Fruit fly (Drosophila melanogaster): ENCODE results near the gene ERp44.

ERp44 gene

DNA sequence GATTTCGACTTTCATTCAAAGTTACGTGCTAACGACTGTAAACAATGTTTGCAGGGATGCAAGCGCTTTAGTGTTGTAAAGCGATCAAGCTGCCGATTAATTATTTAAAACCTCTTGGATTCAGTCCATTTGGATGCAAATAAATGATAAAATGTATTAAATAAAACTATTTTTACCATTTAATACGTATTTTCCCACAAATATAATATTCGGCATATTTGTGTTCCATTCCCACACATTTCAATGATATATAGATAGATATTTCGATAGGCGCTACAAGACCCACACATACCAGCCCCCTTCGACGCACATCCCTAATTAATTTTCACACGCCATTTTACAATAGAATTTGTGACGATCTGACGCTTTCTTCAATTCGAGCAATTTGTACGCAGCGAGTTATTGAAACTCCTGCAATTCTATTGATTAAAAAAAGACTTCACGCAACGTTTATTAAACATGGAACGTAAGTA, 9.0 kb downstream of the ERp44 start, which contains the start of the genes CG32576 and caz (continued):
- TF ChIP-seq CG1832 (GFP tag; optimal IDR thresholded peaks at IDR 0.05) (no peak), exex (tag; optimal IDR thresholded peaks at IDR 0.05) (peak; percentile 61), CrebB (tag; optimal IDR thresholded peaks at IDR 0.05) (no peak), CG32767 (GFP tag; IDR thresholded peaks at IDR 0.05) (0 out of 2 replicates have a peak, but pooled peaks have one; percentile 20), vnd (GFP tag; IDR thresholded peaks at IDR 0.05; ENCODE audit: partially characterized antibody) (peak; percentile 56; the same call in 2 of the 3 replicates), CG18619 (GFP tag; optimal IDR thresholded peaks at IDR 0.05) (no peak), CG6175 (GFP tag; IDR thresholded peaks at IDR 0.05) (no peak), CG8290 (GFP tag; optimal IDR thresholded peaks at IDR 0.05) (no peak), CG8290 (tag; optimal IDR thresholded peaks at IDR 0.05) (peak in 1 of 2 experiments; percentile 33), org-1 (GFP tag; optimal IDR thresholded peaks at IDR 0.05) (no peak), Pdp1 (GFP tag; optimal IDR thresholded peaks at IDR 0.05) (peak in 1 of 2 experiments; percentile 12), caup (GFP tag; optimal IDR thresholded peaks at IDR 0.05; ENCODE audit: severe bottlenecking) (peak; percentile 37), CG3995 (GFP tag; optimal IDR thresholded peaks at IDR 0.05) (peak; percentile 28), sqz (GFP tag; optimal IDR thresholded peaks at IDR 0.05) (no peak), Ets65A (GFP tag) (peak; percentile 58), Antp (GFP tag; optimal IDR thresholded peaks at IDR 0.05) (peak; percentile 24), CG17385 (GFP tag; optimal IDR thresholded peaks at IDR 0.05) (peak; percentile 22), Dp (GFP tag; optimal IDR thresholded peaks at IDR 0.05) (peak; percentile 50), Xbp1 (GFP tag; optimal IDR thresholded peaks at IDR 0.05) (peak; percentile 60), dmrt11E (tag; optimal IDR thresholded peaks at IDR 0.05) (peak; percentile 14), CG7372 (GFP tag; IDR thresholded peaks at IDR 0.05) (no peak), CG4424 (GFP tag; optimal IDR thresholded peaks at IDR 0.05) (peak; percentile 28), CG10147 (GFP tag; optimal IDR thresholded peaks at IDR 0.05) (peak; percentile 22), CG18262 (tag; optimal IDR thresholded peaks at IDR 0.05) (peak; percentile 26), CG14860 (GFP tag; IDR thresholded peaks at IDR 0.05; ENCODE audit: partially characterized antibody) (no peak; the same call in 2 of the 3 replicates), BEAF-32 (GFP tag; optimal IDR thresholded peaks at IDR 0.05) (peak; percentile 80), HmgD (GFP tag; optimal IDR thresholded peaks at IDR 0.05) (no peak), D19A (tag; optimal IDR thresholded peaks at IDR 0.05) (no peak), CG2116 (GFP tag; optimal IDR thresholded peaks at IDR 0.05) (peak; percentile 95), CG9727 (GFP tag; optimal IDR thresholded peaks at IDR 0.05) (peak; percentile 26), CG15514 (GFP tag; optimal IDR thresholded peaks at IDR 0.05) (peak; percentile 73), Nf-YA (GFP tag; IDR thresholded peaks at IDR 0.05) (no peak), H2.0 (GFP tag; IDR thresholded peaks at IDR 0.05) (no peak), Tbp (GFP tag; optimal IDR thresholded peaks at IDR 0.05) (no peak), Lpt (GFP tag; optimal IDR thresholded peaks at IDR 0.05) (no peak), lola (GFP tag; optimal IDR thresholded peaks at IDR 0.05) (peak in 1 of 3 experiments; percentile 1), CG11085 (GFP tag; IDR thresholded peaks at IDR 0.05) (no peak), pho (GFP tag; optimal IDR thresholded peaks at IDR 0.05) (peak; percentile 30), D (optimal IDR thresholded peaks at IDR 0.05) (no peak), D (GFP tag; optimal IDR thresholded peaks at IDR 0.05) (peak; percentile 23), sisA (GFP tag; IDR thresholded peaks at IDR 0.05) (no peak), CG7839 (tag; optimal IDR thresholded peaks at IDR 0.05) (no peak), CG11456 (GFP tag; IDR thresholded peaks at IDR 0.05) (no peak), luna (GFP tag; optimal IDR thresholded peaks at IDR 0.05) (no peak), sim (GFP tag; IDR thresholded peaks at IDR 0.05) (no peak), lilli (GFP tag; optimal IDR thresholded peaks at IDR 0.05) (peak; percentile 40), amos (GFP tag; IDR thresholded peaks at IDR 0.05; ENCODE audit: partially characterized antibody) (peak; percentile 64), CG15269 (tag; optimal IDR thresholded peaks at IDR 0.05) (peak; percentile 22), CG2129 (GFP tag; IDR thresholded peaks at IDR 0.05; ENCODE audit: partially characterized antibody) (peak; percentile 39; the same call in 1 of the 2 replicates), fd3F (GFP tag; optimal IDR thresholded peaks at IDR 0.05) (peak; percentile 13)

Measured in whole organism, embryonic.